Fruit fly (Drosophila melanogaster): ENCODE results near the gene CG17349.

The CG17349 gene

dm6 chr2L:19393703-19394210 lies 23.5 kb downstream of the CG17349 start, which contains the start of gene CG31798:
Gene CG31798 (plus strand): TSS chr2L:19394160.
- TF ChIP-seq CG15710 (tag; optimal IDR thresholded peaks at IDR 0.05) (no peak), gl (tag; optimal IDR thresholded peaks at IDR 0.05) (peak; percentile 65), CG4496 (GFP tag; IDR thresholded peaks at IDR 0.05) (0 out of 3 replicates have a peak, but pooled peaks have one; percentile 8)

- TF ChIP-seq CG10348 (GFP tag; IDR thresholded peaks at IDR 0.05) (no peak), rn (GFP tag; IDR thresholded peaks at IDR 0.05) (no peak), CG17806 (tag; optimal IDR thresholded peaks at IDR 0.05) (peak; percentile 27), CG4496 (GFP tag; IDR thresholded peaks at IDR 0.05) (0 out of 3 replicates have a peak, but pooled peaks have one; percentile 18), Snoo (tag; optimal IDR thresholded peaks at IDR 0.05) (peak; percentile 61), CG8301 (tag; optimal IDR thresholded peaks at IDR 0.05) (peak; percentile 50), CG9948 (tag; optimal IDR thresholded peaks at IDR 0.05) (peak; percentile 38), fd96Ca (GFP tag; IDR thresholded peaks at IDR 0.05) (no peak), CG8159 (tag; optimal IDR thresholded peaks at IDR 0.05) (peak; percentile 48), gl (tag; optimal IDR thresholded peaks at IDR 0.05) (no peak), Ets98B (GFP tag; IDR thresholded peaks at IDR 0.05) (no peak), CG14655 (GFP tag; optimal IDR thresholded peaks at IDR 0.05) (peak; percentile 69), D1 (tag; optimal IDR thresholded peaks at IDR 0.05) (no peak), CG12605 (GFP tag; IDR thresholded peaks at IDR 0.05) (peak; percentile 66), Pif1A (GFP tag; optimal IDR thresholded peaks at IDR 0.05) (peak; percentile 60), CG15710 (tag; optimal IDR thresholded peaks at IDR 0.05) (peak; percentile 44), CG34367 (tag; optimal IDR thresholded peaks at IDR 0.05) (no peak)
These were observed 27.5 kb downstream of the CG17349 start for dm6 chr2L:19397617-19398316.

dm6 chr2L:19398317-19399234 lies 28.3 kb downstream of the CG17349 start, which contains the start of gene CG17544:
Gene CG17544 (minus strand): TSS chr2L:19398493.
- TF ChIP-seq Ets98B (GFP tag; IDR thresholded peaks at IDR 0.05) (peak; percentile 46), CG17806 (tag; optimal IDR thresholded peaks at IDR 0.05) (peak; percentile 77), Snoo (tag; optimal IDR thresholded peaks at IDR 0.05) (peak; percentile 83), CG15710 (tag; optimal IDR thresholded peaks at IDR 0.05) (peak; percentile 83), CG12605 (GFP tag; IDR thresholded peaks at IDR 0.05) (peak; percentile 76), Pif1A (GFP tag; optimal IDR thresholded peaks at IDR 0.05) (peak; percentile 41), CG4496 (GFP tag; IDR thresholded peaks at IDR 0.05) (peak; percentile 56; the same call in 2 of the 3 replicates), CG9948 (tag; optimal IDR thresholded peaks at IDR 0.05) (peak; percentile 84), CG32121 (GFP tag; IDR thresholded peaks at IDR 0.05) (peak; percentile 49; the same call in 1 of the 2 replicates), CG8301 (tag; optimal IDR thresholded peaks at IDR 0.05) (peak; percentile 51), CG13204 (GFP tag; optimal IDR thresholded peaks at IDR 0.05) (peak; percentile 71), fd96Ca (GFP tag; IDR thresholded peaks at IDR 0.05) (peak; percentile 66), gl (tag; optimal IDR thresholded peaks at IDR 0.05) (no peak), Pif1B (GFP tag; optimal IDR thresholded peaks at IDR 0.05) (no peak), CG34367 (tag; optimal IDR thresholded peaks at IDR 0.05) (peak; percentile 63), D1 (tag; optimal IDR thresholded peaks at IDR 0.05) (no peak), EcR (GFP tag; optimal IDR thresholded peaks at IDR 0.05) (no peak), CG10348 (GFP tag; IDR thresholded peaks at IDR 0.05) (no peak), CG8159 (tag; optimal IDR thresholded peaks at IDR 0.05) (peak; percentile 85), rn (GFP tag; IDR thresholded peaks at IDR 0.05) (no peak; the same call in 1 of the 2 replicates), CG14655 (GFP tag; optimal IDR thresholded peaks at IDR 0.05) (peak; percentile 88)

- no peak for TF ChIP-seq fd96Ca (GFP tag; IDR thresholded peaks at IDR 0.05)
- TF ChIP-seq CG8159 (tag; optimal IDR thresholded peaks at IDR 0.05) = no peak
- TF ChIP-seq CG4496 (GFP tag; IDR thresholded peaks at IDR 0.05) = no peak
- TF ChIP-seq Pif1A (GFP tag; optimal IDR thresholded peaks at IDR 0.05) = no peak
- TF ChIP-seq CG17806 (tag; optimal IDR thresholded peaks at IDR 0.05) = no peak
- no peak for TF ChIP-seq CG9948 (tag; optimal IDR thresholded peaks at IDR 0.05)
- no peak for TF ChIP-seq Pif1B (GFP tag; optimal IDR thresholded peaks at IDR 0.05)
- TF ChIP-seq CG32121 (GFP tag; IDR thresholded peaks at IDR 0.05) = no peak
- TF ChIP-seq D1 (tag; optimal IDR thresholded peaks at IDR 0.05) = no peak
- no peak for TF ChIP-seq Snoo (tag; optimal IDR thresholded peaks at IDR 0.05)
- no peak for TF ChIP-seq CG34367 (tag; optimal IDR thresholded peaks at IDR 0.05)
- TF ChIP-seq CG12605 (GFP tag; IDR thresholded peaks at IDR 0.05) = no peak
- TF ChIP-seq EcR (GFP tag; optimal IDR thresholded peaks at IDR 0.05) = no peak
- TF ChIP-seq CG14655 (GFP tag; optimal IDR thresholded peaks at IDR 0.05) = no peak
- no peak for TF ChIP-seq Ets98B (GFP tag; IDR thresholded peaks at IDR 0.05)
These were observed 31.7 kb downstream of the CG17349 start for dm6 chr2L:19401914-19402313.

dm6 chr2L:19402667-19403066 lies 32.4 kb downstream of the CG17349 start:
- no peak for TF ChIP-seq gl (tag; optimal IDR thresholded peaks at IDR 0.05)
- no peak for TF ChIP-seq CG32121 (GFP tag; IDR thresholded peaks at IDR 0.05)
